Worm (Caenorhabditis elegans): ENCODE measurements around the gene CC8.3.

DNA sequence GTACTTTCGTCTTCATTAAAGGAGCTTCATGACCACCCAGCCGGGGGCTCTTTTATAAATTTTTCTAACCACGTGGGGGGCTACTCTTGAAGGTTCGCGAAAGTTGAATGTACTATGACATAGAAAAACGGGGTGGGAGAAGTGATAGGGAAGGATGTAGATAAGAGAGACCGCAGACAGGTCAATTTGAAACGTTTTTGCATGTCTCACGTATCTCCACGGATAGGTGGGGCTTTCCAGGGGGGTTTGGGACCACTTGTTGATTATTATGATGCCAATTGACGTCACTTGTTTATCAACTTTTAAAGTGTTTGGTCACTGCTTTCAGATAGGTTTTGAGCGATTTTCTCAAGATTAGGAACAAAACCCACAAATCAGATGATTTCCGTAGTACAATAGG lies 5.5 kb upstream of the CC8.3 start:
- TF ChIP-seq ama-1 (optimal IDR thresholded peaks at IDR 0.05) = no peak
- no peak for TF ChIP-seq flt-1 (GFP tag; IDR thresholded peaks at IDR 0.05)
- TF ChIP-seq ceh-13 (GFP tag; optimal IDR thresholded peaks at IDR 0.05) = no peak
- TF ChIP-seq tra-4 (tag; optimal IDR thresholded peaks at IDR 0.05) = no peak
- TF ChIP-seq tbx-37 (GFP tag; conservative IDR thresholded peaks at IDR 0.05) = no peak
- TF ChIP-seq tbx-11 (GFP tag; IDR thresholded peaks at IDR 0.05) = no peak
- TF ChIP-seq hmg-4 (GFP tag; optimal IDR thresholded peaks at IDR 0.05) = no peak
- TF ChIP-seq scrt-1 (GFP tag; IDR thresholded peaks at IDR 0.05) = no peak
